Fruit fly (Drosophila melanogaster): Measurements from ENCODE around the gene CG43251.

DNA sequence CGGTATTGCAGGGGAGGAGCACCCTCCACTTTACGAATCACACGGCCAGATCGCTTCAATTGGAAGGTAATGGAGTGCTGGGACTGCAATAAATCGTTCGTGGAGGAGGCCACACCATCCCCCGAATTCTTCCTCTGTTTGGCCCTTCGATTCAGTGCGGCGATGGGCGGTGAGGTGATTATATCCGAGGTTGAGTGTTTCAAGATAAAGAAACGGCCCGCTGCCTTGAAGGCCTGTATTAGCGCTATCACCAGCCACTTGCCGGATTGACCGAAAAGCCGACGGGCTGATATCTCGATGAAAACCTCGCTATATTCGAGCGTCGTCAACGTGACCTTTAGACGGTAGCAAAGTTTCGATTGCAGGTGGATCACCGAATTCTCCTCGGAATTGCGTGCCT, 18.8 kb downstream of the CG43251 start:
- TF ChIP-seq lola (GFP tag; optimal IDR thresholded peaks at IDR 0.05) (no peak), dl (GFP tag; optimal IDR thresholded peaks at IDR 0.05; ENCODE audit: insufficient read depth in 1 of 2, partially characterized antibody in 2 of 2) (no peak)
